Fruit fly (Drosophila melanogaster) whole organism, wandering third instar larva: ENCODE data around the gene CG32299.

Experiments
- CrebA ChIP-seq: fragments of 200-800 bp; sonication (Bioruptor generic); optimal IDR thresholded peaks from 2 replicates; lab custom pipeline; 2016; ENCODE audit warnings: missing biosample characterization, mild to moderate bottlenecking, missing genetic modification characterization, borderline replicate concordance
- Mio ChIP-seq: sonication (Bioruptor generic); optimal IDR thresholded peaks from 2 replicates; lab custom pipeline; 2016; ENCODE audit warnings: missing biosample characterization, missing genetic modification characterization
- br ChIP-seq: fragments of 200-800 bp; sonication (Bioruptor generic); optimal IDR thresholded peaks from 2 replicates; lab custom pipeline; 2016; ENCODE audit warnings: missing biosample characterization, missing genetic modification characterization

dm6 chr3L:2409289-2409688, 18.5 kb upstream of the CG32299 start:
- TF ChIP-seq br (GFP tag; lab: Kevin White, UChicago) (no peak), CrebA (no peak), Mio (no peak)
